Fruit fly (Drosophila melanogaster) whole organism, adult: ENCODE results near the gene CG32388.

Experiments
- Hr96 ChIP-seq: fragments of 200-800 bp; sonication (Bioruptor generic); optimal IDR thresholded peaks from 2 replicates; lab custom pipeline; 2016; ENCODE audit warnings: missing biosample characterization, missing genetic modification characterization
- cnc ChIP-seq, 2 experiments: fragments of >200 bp; optimal IDR thresholded peaks; 2 replicates each; lab custom pipeline; 2017
- kay ChIP-seq: fragments of 200-800 bp; sonication (Bioruptor generic); peaks from one replicate; lab custom pipeline; 2016; ENCODE audit warnings: missing biosample characterization, missing genetic modification characterization, borderline replicate concordance
- ovo ChIP-seq: fragments of 200-800 bp; sonication (Bioruptor generic); optimal IDR thresholded peaks from 2 replicates; lab custom pipeline; 2016; ENCODE audit warnings: missing biosample characterization, missing genetic modification characterization
- toe ChIP-seq: fragments of 200-800 bp; sonication (Bioruptor generic); optimal IDR thresholded peaks from 2 replicates; lab custom pipeline; 2016; ENCODE audit warnings: missing biosample characterization, missing genetic modification characterization

- TF ChIP-seq ovo (GFP tag; lab: Kevin White, UChicago) (no peak), toe (GFP tag; lab: Kevin White, UChicago) (no peak), cnc (optimal IDR thresholded peaks at IDR 0.05; lab: Kevin White, UChicago) (no peak), kay (GFP tag; lab: Kevin White, UChicago) (no peak), Hr96 (no peak)
Measured at dm6 chr3L:6984486-6984885, at the start of gene CG32388, which contains the start of gene CG43439.
